Fruit fly (Drosophila melanogaster) Kc167 (cell line): ENCODE results near the gene CG2747.

Source experiments
- Myc ChIP-seq: fragments of >200 bp; optimal IDR thresholded peaks from 2 replicates; lab custom pipeline; 2017; ENCODE audit warnings: missing external identifiers
- Sin3A ChIP-seq: fragments of >200 bp; optimal IDR thresholded peaks from 2 replicates; lab custom pipeline; 2018; ENCODE audit warnings: missing external identifiers
- h ChIP-seq: fragments of >200 bp; optimal IDR thresholded peaks from 3 replicates; lab custom pipeline; 2018; ENCODE audit warnings: missing external identifiers
- insv ChIP-seq: fragments of >200 bp; optimal IDR thresholded peaks from 3 replicates; lab custom pipeline; 2018; ENCODE audit warnings: missing external identifiers
- psq ChIP-seq: fragments of >200 bp; optimal IDR thresholded peaks from 2 replicates; lab custom pipeline; 2017; ENCODE audit warnings: missing external identifiers
- ttk ChIP-seq: sonication (Bioruptor generic); optimal IDR thresholded peaks from 2 replicates; lab custom pipeline; 2017; ENCODE audit warnings: missing external identifiers

Gene CG2747

dm6 chr3R:7968958-7969701 is 61.5 kb downstream of the CG2747 start:
- no peak for TF ChIP-seq insv
- no peak for TF ChIP-seq Sin3A (lab: Kevin White, UChicago)
- no peak for TF ChIP-seq Myc (lab: Kevin White, UChicago)
- TF ChIP-seq ttk (lab: Kevin White, UChicago), result no peak
- TF ChIP-seq h (lab: Kevin White, UChicago), result no peak
- no peak for TF ChIP-seq psq

dm6 chr3R:7967801-7968200 is 62.8 kb downstream of the CG2747 start:
- no peak for TF ChIP-seq Myc (lab: Kevin White, UChicago)
- no peak for TF ChIP-seq insv
- no peak for TF ChIP-seq h (lab: Kevin White, UChicago)
- TF ChIP-seq ttk (lab: Kevin White, UChicago), result no peak
- no peak for TF ChIP-seq psq
- TF ChIP-seq Sin3A (lab: Kevin White, UChicago), result no peak

- TF ChIP-seq insv (no peak), h (lab: Kevin White, UChicago) (no peak), ttk (lab: Kevin White, UChicago) (no peak), Sin3A (lab: Kevin White, UChicago) (no peak), psq (no peak), Myc (lab: Kevin White, UChicago) (no peak)
These were observed 63.2 kb downstream of the CG2747 start, which contains the start of gene dsx for dm6 chr3R:7967347-7967746. TSS of gene dsx (minus strand) at chr3R:7967408.

dm6 chr3R:7966544-7967264 is 63.9 kb downstream of the CG2747 start:
- TF ChIP-seq h (lab: Kevin White, UChicago), result no peak
- no peak for TF ChIP-seq Myc (lab: Kevin White, UChicago)
- no peak for TF ChIP-seq Sin3A (lab: Kevin White, UChicago)
- TF ChIP-seq ttk (lab: Kevin White, UChicago), result no peak
- no peak for TF ChIP-seq psq
- TF ChIP-seq insv, result no peak
